Worm (Caenorhabditis elegans) whole organism, L1 larva: ENCODE measurements around the gene F53H1.4.
"Not testable (repeated sequence)": the region's sequence is repeated elsewhere in the genome, so short reads cannot be mapped to it uniquely, and the experiment has no call there.

Source experiments
- C04F5.9 ChIP-seq: sonication (generic microtip); optimal IDR thresholded peaks from 2 replicates; lab custom pipeline; 2016; ENCODE audit warnings: missing genetic modification characterization, missing compliant biosample characterization
- Y116A8C.19 ChIP-seq: sonication (generic microtip); optimal IDR thresholded peaks from 2 replicates; lab custom pipeline; 2016; ENCODE audit warnings: missing compliant biosample characterization, missing genetic modification characterization, borderline replicate concordance
- aha-1 ChIP-seq: fragments of 150-350 bp; optimal IDR thresholded peaks from 2 replicates; lab custom pipeline; 2014; ENCODE audit warnings: missing biosample characterization, missing genetic modification characterization
- alr-1 ChIP-seq: fragments of 200-800 bp; sonication (Bioruptor generic); optimal IDR thresholded peaks from 2 replicates; lab custom pipeline; 2018; ENCODE audit warnings: borderline replicate concordance, mild to moderate bottlenecking, missing genetic modification characterization, missing compliant biosample characterization
- aly-2 ChIP-seq: fragments of 150-350 bp; optimal IDR thresholded peaks from 2 replicates; lab custom pipeline; 2014; ENCODE audit warnings: missing biosample characterization, missing genetic modification characterization
- ama-1 ChIP-seq: fragments of 150-350 bp; optimal IDR thresholded peaks from 2 replicates; lab custom pipeline; 2014
- ceh-63 ChIP-seq: fragments of 200-800 bp; sonication (Bioruptor generic); optimal IDR thresholded peaks from 2 replicates; lab custom pipeline; 2018; ENCODE audit warnings: mild to moderate bottlenecking, missing genetic modification characterization, missing compliant biosample characterization
- ceh-90 ChIP-seq: sonication (generic microtip); optimal IDR thresholded peaks from 2 replicates; lab custom pipeline; 2016; ENCODE audit warnings: missing genetic modification characterization, missing compliant biosample characterization
- efl-1 ChIP-seq, 4 experiments: fragments of 150-350 bp; optimal IDR thresholded peaks in 3 of 4; peaks in 1 of 4; 1 replicate in 1 of 4; 2 replicates in 3 of 4; lab custom pipeline; 2014; ENCODE audit warnings: missing biosample characterization in 2 of 4, missing genetic modification characterization in 2 of 4, missing genetic modification reagents in 2 of 4
- egl-13 ChIP-seq: sonication (generic microtip); optimal IDR thresholded peaks from 2 replicates; lab custom pipeline; 2016; ENCODE audit warnings: missing genotype, missing genetic modification reagents, missing genetic modification characterization, missing compliant biosample characterization
- ets-5 ChIP-seq: fragments of 200-800 bp; sonication (Bioruptor generic); IDR thresholded peaks from 2 replicates; pipeline ENCODE4 v1.3.6; 2022; ENCODE audit warnings: missing genetic modification characterization, missing compliant biosample characterization
- fkh-10 ChIP-seq: sonication (generic microtip); optimal IDR thresholded peaks from 2 replicates; lab custom pipeline; 2017; ENCODE audit warnings: missing biosample characterization, missing genetic modification reagents, missing genetic modification characterization
- fkh-4 ChIP-seq: sonication (generic microtip); optimal IDR thresholded peaks from 2 replicates; lab custom pipeline; 2016; ENCODE audit warnings: missing compliant biosample characterization, missing genetic modification characterization, borderline replicate concordance
- fkh-8 ChIP-seq: sonication (generic microtip); optimal IDR thresholded peaks from 2 replicates; lab custom pipeline; 2016; ENCODE audit warnings: mild to moderate bottlenecking, missing genetic modification characterization, missing compliant biosample characterization
- grh-1 ChIP-seq: fragments of 200-800 bp; sonication (Bioruptor generic); IDR thresholded peaks from 2 replicates; pipeline ENCODE4 v1.3.6; 2022; ENCODE audit warnings: missing genetic modification reagents, missing genetic modification characterization, missing compliant biosample characterization
- hlh-17 ChIP-seq: fragments of 200-800 bp; sonication (Bioruptor generic); optimal IDR thresholded peaks from 2 replicates; lab custom pipeline; 2018; ENCODE audit warnings: missing genetic modification characterization, mild to moderate bottlenecking, missing compliant biosample characterization, moderate library complexity, borderline replicate concordance
- hlh-4 ChIP-seq: sonication (generic microtip); optimal IDR thresholded peaks from 2 replicates; lab custom pipeline; 2016; ENCODE audit warnings: mild to moderate bottlenecking, missing genetic modification characterization, missing compliant biosample characterization
- jun-1 ChIP-seq: fragments of 150-350 bp; optimal IDR thresholded peaks from 2 replicates; lab custom pipeline; 2014; ENCODE audit warnings: missing biosample characterization, missing genetic modification reagents, missing genetic modification characterization
- lin-14 ChIP-seq: fragments of 200-800 bp; sonication (Bioruptor generic); optimal IDR thresholded peaks from 2 replicates; lab custom pipeline; 2018; ENCODE audit warnings: mild to moderate bottlenecking, missing genetic modification characterization, moderate library complexity, missing compliant biosample characterization
- lir-3 ChIP-seq: sonication (generic microtip); optimal IDR thresholded peaks from 2 replicates; lab custom pipeline; 2016; ENCODE audit warnings: mild to moderate bottlenecking, missing genetic modification characterization, moderate library complexity, missing compliant biosample characterization; ENCODE audit not compliant: poor library complexity
- lsy-2 ChIP-seq, 2 experiments: fragments of 150-350 bp; optimal IDR thresholded peaks; 2 replicates each; lab custom pipeline; 2014; ENCODE audit warnings: missing biosample characterization in 2 of 2, missing genetic modification characterization in 2 of 2
- mab-9 ChIP-seq: fragments of 200-800 bp; sonication (Bioruptor generic); IDR thresholded peaks from 2 replicates; pipeline ENCODE4 v1.3.6; 2022; ENCODE audit warnings: missing genetic modification reagents, missing genetic modification characterization, missing compliant biosample characterization
- mep-1 ChIP-seq: fragments of 150-350 bp; optimal IDR thresholded peaks from 2 replicates; lab custom pipeline; 2014; ENCODE audit warnings: missing biosample characterization, missing genetic modification characterization
- nhr-19 ChIP-seq: fragments of 200-800 bp; sonication (Bioruptor generic); conservative IDR thresholded peaks from 2 replicates; pipeline ENCODE4 v1.3.6; 2022; ENCODE audit warnings: missing genetic modification characterization, missing compliant biosample characterization
- nhr-28 ChIP-seq: fragments of 150-350 bp; optimal IDR thresholded peaks from 2 replicates; lab custom pipeline; 2014; ENCODE audit warnings: missing biosample characterization, missing genetic modification characterization
- nhr-47 ChIP-seq: sonication (generic microtip); optimal IDR thresholded peaks from 2 replicates; lab custom pipeline; 2016; ENCODE audit warnings: mild to moderate bottlenecking, missing genetic modification characterization, moderate library complexity, missing compliant biosample characterization
- nhr-77 ChIP-seq: fragments of 150-350 bp; optimal IDR thresholded peaks from 2 replicates; lab custom pipeline; 2014; ENCODE audit warnings: missing biosample characterization, missing genetic modification characterization
- nhr-84 ChIP-seq: sonication (generic microtip); optimal IDR thresholded peaks from 2 replicates; lab custom pipeline; 2017; ENCODE audit warnings: missing biosample characterization, missing genetic modification characterization
- nhr-85 ChIP-seq: sonication (generic microtip); peaks from one replicate; lab custom pipeline; 2016; ENCODE audit warnings: missing genetic modification characterization, inconsistent platforms, missing compliant biosample characterization
- nhr-90 ChIP-seq: sonication (generic microtip); optimal IDR thresholded peaks from 2 replicates; lab custom pipeline; 2016; ENCODE audit warnings: mild to moderate bottlenecking, missing genetic modification characterization, missing compliant biosample characterization; ENCODE audit not compliant: poor library complexity
- pag-3 ChIP-seq: sonication (generic microtip); optimal IDR thresholded peaks from 2 replicates; lab custom pipeline; 2017; ENCODE audit warnings: missing genetic modification characterization, mild to moderate bottlenecking, missing compliant biosample characterization, antibody characterized with exemption, borderline replicate concordance; ENCODE audit not compliant: insufficient read depth
- rnt-1 ChIP-seq: sonication (generic microtip); optimal IDR thresholded peaks from 2 replicates; lab custom pipeline; 2016; ENCODE audit warnings: mild to moderate bottlenecking, missing genetic modification characterization, moderate library complexity, missing compliant biosample characterization
- skn-1 ChIP-seq: fragments of 150-350 bp; optimal IDR thresholded peaks from 2 replicates; lab custom pipeline; 2014; ENCODE audit warnings: missing biosample characterization, missing genetic modification characterization
- snpc-4 ChIP-seq: fragments of 150-350 bp; optimal IDR thresholded peaks from 2 replicates; lab custom pipeline; 2014; ENCODE audit warnings: missing biosample characterization, missing genetic modification characterization
- sox-4 ChIP-seq: sonication (generic microtip); optimal IDR thresholded peaks from 2 replicates; lab custom pipeline; 2016; ENCODE audit warnings: missing genetic modification characterization, missing compliant biosample characterization
- tlp-1 ChIP-seq: fragments of 150-350 bp; optimal IDR thresholded peaks from 2 replicates; lab custom pipeline; 2014; ENCODE audit warnings: missing biosample characterization, missing genetic modification characterization
- unc-30 ChIP-seq: sonication (generic microtip); optimal IDR thresholded peaks from 2 replicates; lab custom pipeline; 2017; ENCODE audit warnings: missing biosample characterization, missing genetic modification characterization
- unc-86 ChIP-seq: sonication (generic microtip); optimal IDR thresholded peaks from 2 replicates; lab custom pipeline; 2016; ENCODE audit warnings: missing genetic modification characterization, missing compliant biosample characterization
- xbp-1 ChIP-seq: sonication (generic microtip); optimal IDR thresholded peaks from 2 replicates; lab custom pipeline; 2016; ENCODE audit warnings: missing genetic modification characterization, missing compliant biosample characterization
- zag-1 ChIP-seq: fragments of 150-350 bp; optimal IDR thresholded peaks from 2 replicates; lab custom pipeline; 2014; ENCODE audit warnings: missing biosample characterization, missing genetic modification characterization
- zip-4 ChIP-seq: fragments of 200-800 bp; sonication (Bioruptor generic); optimal IDR thresholded peaks from 2 replicates; lab custom pipeline; 2018; ENCODE audit warnings: mild to moderate bottlenecking, missing genetic modification characterization, moderate library complexity, missing compliant biosample characterization
- ztf-11 ChIP-seq, 2 experiments: sonication (generic microtip); optimal IDR thresholded peaks; 2 replicates each; lab custom pipeline; 2016 to 2017; ENCODE audit warnings: missing genetic modification characterization in 2 of 2, missing biosample characterization in 1 of 2, missing compliant biosample characterization in 1 of 2

F53H1.4 gene

DNA sequence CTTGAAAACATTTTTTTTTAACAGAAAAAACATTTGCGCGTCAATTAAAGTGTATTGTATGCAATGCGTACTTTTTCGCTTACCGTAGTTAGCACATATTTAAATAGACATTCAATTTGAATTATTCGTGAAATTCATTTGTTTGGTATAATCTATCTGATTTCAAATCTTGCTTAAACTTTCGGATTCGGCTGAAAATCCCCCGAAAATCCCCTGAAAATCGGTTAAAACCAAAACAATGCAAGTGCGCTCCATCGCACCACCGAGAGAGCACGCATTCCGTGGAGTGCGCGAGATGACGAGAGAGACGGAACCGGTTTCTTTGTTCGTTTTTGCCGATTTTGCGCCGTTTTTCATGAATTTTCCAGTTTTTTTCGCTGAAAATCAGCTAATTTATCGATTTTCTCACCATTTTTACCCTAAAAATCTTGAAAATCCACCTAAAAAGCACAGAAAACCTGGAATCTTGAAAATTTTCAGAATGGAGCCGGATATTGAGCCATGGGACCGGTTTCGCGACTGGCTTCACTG lies 18.8 kb downstream of the F53H1.4 start, which contains the start of gene F53H1.3 (continued):
- TF ChIP-seq ceh-63 (GFP tag; lab: Kevin White, UChicago) (peak; percentile 14), nhr-85 (tag; lab: Kevin White, UChicago) (peak; percentile 77), unc-30 (tag; lab: Kevin White, UChicago) (no peak), Y116A8C.19 (no peak), nhr-19 (GFP tag; lab: Robert Waterston, UW) (no peak), fkh-4 (peak; percentile 4), zip-4 (GFP tag; lab: Kevin White, UChicago) (no peak), nhr-47 (tag; lab: Kevin White, UChicago) (no peak), fkh-10 (GFP tag; lab: Kevin White, UChicago) (no peak), sox-4 (no peak), unc-86 (tag; lab: Kevin White, UChicago) (peak; percentile 12), mep-1 (tag; lab: Kevin White, UChicago) (peak; percentile 36), ceh-90 (tag; lab: Kevin White, UChicago) (peak; percentile 40), skn-1 (tag; lab: Kevin White, UChicago) (no peak), snpc-4 (tag; lab: Kevin White, UChicago) (no peak), lin-14 (GFP tag; lab: Kevin White, UChicago) (no peak), nhr-28 (tag; lab: Kevin White, UChicago) (no peak), C04F5.9 (tag; lab: Kevin White, UChicago) (no peak), lsy-2 (tag; optimal IDR thresholded peaks at IDR 0.05; lab: Kevin White, UChicago) (peak; percentile 70 to 89), nhr-77 (no peak), alr-1 (no peak), ets-5 (GFP tag; lab: Robert Waterston, UW) (no peak), pag-3 (no peak), xbp-1 (tag; lab: Kevin White, UChicago) (peak; percentile 38), tlp-1 (tag; lab: Kevin White, UChicago) (no peak), hlh-17 (no peak), egl-13 (no peak), grh-1 (GFP tag; lab: Robert Waterston, UW) (peak; percentile 98), aha-1 (tag; lab: Kevin White, UChicago) (no peak), aly-2 (no peak), ztf-11 (tag; optimal IDR thresholded peaks at IDR 0.05; lab: Kevin White, UChicago) (no peak), fkh-8 (tag; lab: Kevin White, UChicago) (no peak), efl-1 (optimal IDR thresholded peaks at IDR 0.05; lab: Kevin White, UChicago) (peak; percentile 68 to 72), efl-1 (GFP tag; optimal IDR thresholded peaks at IDR 0.05 in 1 of 2; lab: Kevin White, UChicago) (peak; percentile 71 to 96), zag-1 (tag; lab: Kevin White, UChicago) (no peak), jun-1 (tag; lab: Kevin White, UChicago) (no peak), ama-1 (lab: Kevin White, UChicago) (no peak), nhr-90 (tag; lab: Kevin White, UChicago) (no peak), hlh-4 (tag; lab: Kevin White, UChicago) (no peak), lir-3 (tag; lab: Kevin White, UChicago) (no peak), mab-9 (GFP tag; lab: Robert Waterston, UW) (no peak), nhr-84 (tag; lab: Kevin White, UChicago) (no peak)

DNA sequence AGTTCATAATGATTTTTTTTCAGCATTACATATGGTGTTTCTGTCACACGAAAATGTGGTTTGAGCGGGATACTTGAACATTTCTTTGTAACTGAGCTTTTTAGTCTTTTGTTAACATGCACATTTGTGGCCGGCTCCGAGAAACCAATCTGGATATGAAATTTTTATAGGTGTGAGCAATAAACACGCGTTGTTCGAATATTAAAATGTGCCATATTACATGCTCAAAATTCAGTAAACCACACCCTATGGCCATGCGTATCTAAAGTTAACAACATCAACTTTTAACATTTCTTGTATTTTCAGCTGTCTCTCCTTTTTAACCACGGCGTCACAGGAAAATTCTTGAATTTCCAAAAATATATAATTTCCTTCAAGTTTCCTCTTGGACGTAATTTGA lies 30.8 kb downstream of the F53H1.4 start, which contains the start of gene F58F6.6:
TSS of gene F58F6.6 (plus strand) at position 301 of the 400 bp plus-strand sequence.
- not testable (repeated sequence) for TF ChIP-seq lir-3 (tag; lab: Kevin White, UChicago); alr-1; rnt-1 (tag; lab: Kevin White, UChicago)
- TF ChIP-seq, all 84 proteins: peak for 0; not testable (repeated sequence) for 84
